Fruit fly (Drosophila melanogaster): ENCODE data around the gene PNKP.

Gene PNKP

DNA sequence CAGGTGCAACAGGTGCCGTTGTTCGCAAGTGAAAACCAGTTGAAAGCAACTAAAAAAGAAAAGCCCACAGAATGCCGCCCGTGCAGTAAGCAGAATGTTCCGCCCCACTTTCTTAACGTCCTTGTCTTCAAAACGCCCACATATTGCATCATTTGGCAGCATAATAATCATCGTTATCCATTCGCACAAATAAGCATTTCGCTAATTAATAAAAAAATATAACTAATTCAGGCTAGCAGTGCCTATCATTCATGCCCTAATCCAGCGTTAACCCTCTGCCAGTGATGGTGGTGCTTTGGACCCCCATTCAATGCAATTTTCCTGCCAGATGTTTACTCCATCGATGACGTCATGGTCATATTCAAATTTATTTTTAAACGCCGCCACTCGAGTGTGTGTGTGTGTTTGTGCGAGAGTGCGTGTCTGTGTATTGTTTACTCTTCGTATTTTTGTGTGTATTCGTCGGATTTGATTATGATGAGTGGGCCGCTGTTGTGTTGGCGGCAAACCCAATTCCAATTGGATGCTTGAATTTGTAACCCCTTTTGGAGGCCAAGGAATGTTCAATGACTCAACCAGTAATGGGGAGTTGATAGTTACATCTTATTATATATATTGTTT is 14.2 kb upstream of the PNKP start:
- no peak for TF ChIP-seq rgr (GFP tag; optimal IDR thresholded peaks at IDR 0.05)
- TF ChIP-seq GATAd (GFP tag; optimal IDR thresholded peaks at IDR 0.05) = no peak
- no peak for TF ChIP-seq Hnf4 (GFP tag; optimal IDR thresholded peaks at IDR 0.05)
- TF ChIP-seq sage (GFP tag; optimal IDR thresholded peaks at IDR 0.05) = no peak
- TF ChIP-seq Myc (optimal IDR thresholded peaks at IDR 0.05) = no peak
- no peak for TF ChIP-seq ey (GFP tag; optimal IDR thresholded peaks at IDR 0.05)
- peak; percentile 27 for TF ChIP-seq Hr83 (GFP tag; optimal IDR thresholded peaks at IDR 0.05; ENCODE audit: poor library complexity, severe bottlenecking)
- TF ChIP-seq Jra (GFP tag; optimal IDR thresholded peaks at IDR 0.05) = peak; percentile 33

- TF ChIP-seq Sp1 (GFP tag; optimal IDR thresholded peaks at IDR 0.05) = no peak
- no peak for TF ChIP-seq CG32264 (GFP tag; optimal IDR thresholded peaks at IDR 0.05)
- no peak for TF ChIP-seq tai (GFP tag; optimal IDR thresholded peaks at IDR 0.05)
- TF ChIP-seq Vsx2 (GFP tag; optimal IDR thresholded peaks at IDR 0.05; ENCODE audit: partially characterized antibody) = no peak
- TF ChIP-seq sage (GFP tag; optimal IDR thresholded peaks at IDR 0.05) = no peak
- no peak for TF ChIP-seq jim (GFP tag; optimal IDR thresholded peaks at IDR 0.05)
- TF ChIP-seq Rel (GFP tag; optimal IDR thresholded peaks at IDR 0.05) = no peak
- peak; percentile 78 for TF ChIP-seq Rel (tag; optimal IDR thresholded peaks at IDR 0.05)
- peak; percentile 8 for TF ChIP-seq woc (GFP tag; optimal IDR thresholded peaks at IDR 0.05)
- TF ChIP-seq dl (GFP tag; optimal IDR thresholded peaks at IDR 0.05; ENCODE audit: insufficient read depth in 1 of 2, partially characterized antibody in 2 of 2) = peak in 1 of 2 experiments; percentile 15
- no peak for TF ChIP-seq Jra (GFP tag; optimal IDR thresholded peaks at IDR 0.05)
- no peak for TF ChIP-seq Hr78 (GFP tag; optimal IDR thresholded peaks at IDR 0.05)
- TF ChIP-seq sv (GFP tag; optimal IDR thresholded peaks at IDR 0.05) = no peak
- TF ChIP-seq h (GFP tag; optimal IDR thresholded peaks at IDR 0.05) = peak; percentile 47
- TF ChIP-seq Myc (optimal IDR thresholded peaks at IDR 0.05) = peak; percentile 95
Observed at dm6 chr3R:8356626-8357290, 13.4 kb upstream of the PNKP start, which contains the start of gene stck. Gene stck, plus strand, starts transcription at chr3R:8356978.

dm6 chr3R:8355579-8355978 is 12.3 kb upstream of the PNKP start:
- TF ChIP-seq HLH106 (tag; optimal IDR thresholded peaks at IDR 0.05) (peak; percentile 25), psq (GFP tag; optimal IDR thresholded peaks at IDR 0.05) (peak; percentile 9), Hr78 (GFP tag; optimal IDR thresholded peaks at IDR 0.05) (no peak), h (GFP tag; optimal IDR thresholded peaks at IDR 0.05) (peak; percentile 72), Vsx2 (GFP tag; optimal IDR thresholded peaks at IDR 0.05; ENCODE audit: partially characterized antibody) (no peak), OdsH (GFP tag; optimal IDR thresholded peaks at IDR 0.05) (peak; percentile 38), foxo (GFP tag; optimal IDR thresholded peaks at IDR 0.05) (peak in 1 of 2 experiments; percentile 54), lola (GFP tag; optimal IDR thresholded peaks at IDR 0.05) (no peak), Sp1 (GFP tag; optimal IDR thresholded peaks at IDR 0.05) (no peak), Hr83 (GFP tag; optimal IDR thresholded peaks at IDR 0.05; ENCODE audit: poor library complexity, severe bottlenecking) (no peak), CG9705 (GFP tag; optimal IDR thresholded peaks at IDR 0.05) (no peak), Myc (optimal IDR thresholded peaks at IDR 0.05) (no peak), N (GFP tag; optimal IDR thresholded peaks at IDR 0.05) (no peak), jim (GFP tag; optimal IDR thresholded peaks at IDR 0.05) (no peak), Dif (GFP tag; optimal IDR thresholded peaks at IDR 0.05; ENCODE audit: partially characterized antibody) (no peak), sv (GFP tag; optimal IDR thresholded peaks at IDR 0.05) (peak; percentile 95), pan (optimal IDR thresholded peaks at IDR 0.05) (no peak), tai (GFP tag; optimal IDR thresholded peaks at IDR 0.05) (no peak), fru (GFP tag; optimal IDR thresholded peaks at IDR 0.05) (peak; percentile 67), Mio (GFP tag; optimal IDR thresholded peaks at IDR 0.05) (no peak), Hnf4 (GFP tag; optimal IDR thresholded peaks at IDR 0.05) (peak; percentile 11), sage (GFP tag; optimal IDR thresholded peaks at IDR 0.05) (peak; percentile 4), br (GFP tag; optimal IDR thresholded peaks at IDR 0.05) (peak; percentile 57), CG32264 (GFP tag; optimal IDR thresholded peaks at IDR 0.05) (peak; percentile 44), CrebA (GFP tag; optimal IDR thresholded peaks at IDR 0.05; ENCODE audit: borderline replicate concordance) (no peak), brk (GFP tag; optimal IDR thresholded peaks at IDR 0.05) (peak; percentile 26), woc (GFP tag; optimal IDR thresholded peaks at IDR 0.05) (peak; percentile 12), rgr (GFP tag; optimal IDR thresholded peaks at IDR 0.05) (peak; percentile 61), usp (GFP tag; optimal IDR thresholded peaks at IDR 0.05) (no peak), dl (GFP tag; optimal IDR thresholded peaks at IDR 0.05; ENCODE audit: insufficient read depth in 1 of 2, partially characterized antibody in 2 of 2) (no peak), ey (GFP tag; optimal IDR thresholded peaks at IDR 0.05) (peak; percentile 50), Rel (GFP tag; optimal IDR thresholded peaks at IDR 0.05) (no peak), Rel (tag; optimal IDR thresholded peaks at IDR 0.05) (no peak)
